Worm (Caenorhabditis elegans): ENCODE data around the gene ZK673.1.
"Not testable (repeated sequence)": the region's sequence is repeated elsewhere in the genome, so short reads cannot be mapped to it uniquely, and the experiment has no call there.

ZK673.1 gene

DNA sequence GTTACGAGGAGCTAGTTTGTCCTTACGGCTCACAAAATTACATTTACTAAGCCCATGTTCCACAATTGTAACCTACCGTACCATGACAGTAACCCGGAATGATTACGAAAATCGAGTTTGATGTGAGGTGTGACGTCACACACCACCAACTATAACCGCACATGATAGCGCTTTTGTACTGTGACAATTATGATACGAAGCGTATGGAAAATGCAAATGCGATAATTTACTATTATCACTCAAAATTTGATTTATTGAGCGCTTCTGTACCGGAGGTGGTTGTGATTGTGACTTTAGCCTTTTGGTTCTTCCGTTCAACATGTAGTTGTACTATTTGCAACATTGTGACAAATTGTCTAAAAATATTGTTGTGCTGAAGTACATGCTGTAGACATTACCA lies 42.7 kb downstream of the ZK673.1 start:
- TF ChIP-seq ccch-3 (GFP tag; optimal IDR thresholded peaks at IDR 0.05) (no peak), C17E4.6 (GFP tag; IDR thresholded peaks at IDR 0.05) (no peak), egrh-3 (GFP tag; IDR thresholded peaks at IDR 0.05) (no peak), sea-2 (GFP tag; IDR thresholded peaks at IDR 0.05) (no peak), nhr-80 (tag; optimal IDR thresholded peaks at IDR 0.05) (peak; percentile 18)

ce11 chrII:10486738-10487137 lies 43.8 kb downstream of the ZK673.1 start, which contains the start of gene ZK666.15:
Gene ZK666.15 (plus strand): TSS chrII:10487038.
- TF ChIP-seq B0336.3 (GFP tag; IDR thresholded peaks at IDR 0.05) (no peak), him-1 (tag; optimal IDR thresholded peaks at IDR 0.05) (no peak), mxl-1 (tag; optimal IDR thresholded peaks at IDR 0.05) (no peak), F10E7.11 (tag; optimal IDR thresholded peaks at IDR 0.05) (no peak), attf-3 (GFP tag; conservative IDR thresholded peaks at IDR 0.05) (no peak), Y95B8A.8 (GFP tag; IDR thresholded peaks at IDR 0.05) (no peak), ets-4 (GFP tag; optimal IDR thresholded peaks at IDR 0.05) (no peak), tlf-1 (GFP tag; optimal IDR thresholded peaks at IDR 0.05) (no peak), sdz-38 (tag; optimal IDR thresholded peaks at IDR 0.05) (no peak), hlh-12 (tag; optimal IDR thresholded peaks at IDR 0.05) (no peak), ztf-25 (GFP tag; IDR thresholded peaks at IDR 0.05) (no peak), lsl-1 (GFP tag; optimal IDR thresholded peaks at IDR 0.05) (no peak)

ce11 chrII:10490329-10490728 lies 47.4 kb downstream of the ZK673.1 start, which contains the start of gene clec-61:
Gene clec-61 (minus strand): TSS chrII:10490537.
- no peak for TF ChIP-seq rpc-1 (optimal IDR thresholded peaks at IDR 0.05)
- no peak for TF ChIP-seq rpc-1 (tag; optimal IDR thresholded peaks at IDR 0.05)
- TF ChIP-seq ama-1 (optimal IDR thresholded peaks at IDR 0.05): no peak
- TF ChIP-seq ama-1 (GFP tag; optimal IDR thresholded peaks at IDR 0.05): no peak
- no peak for TF ChIP-seq hmg-1.2 (GFP tag; IDR thresholded peaks at IDR 0.05)
- TF ChIP-seq lag-1 (GFP tag; IDR thresholded peaks at IDR 0.05): no peak
- no peak for TF ChIP-seq mes-4 (tag; optimal IDR thresholded peaks at IDR 0.05)
- TF ChIP-seq chd-7 (tag; optimal IDR thresholded peaks at IDR 0.05): no peak
- TF ChIP-seq rcor-1 (GFP tag; IDR thresholded peaks at IDR 0.05): no peak
- TF ChIP-seq T07F8.4 (tag; optimal IDR thresholded peaks at IDR 0.05): no peak
- TF ChIP-seq tbx-9 (tag; optimal IDR thresholded peaks at IDR 0.05; ENCODE audit: borderline replicate concordance): no peak
- no peak for TF ChIP-seq lin-26 (GFP tag; IDR thresholded peaks at IDR 0.05)
- no peak for TF ChIP-seq ceh-100 (GFP tag; IDR thresholded peaks at IDR 0.05)
- no peak for TF ChIP-seq C06A6.2 (GFP tag; conservative IDR thresholded peaks at IDR 0.05)
- no peak for TF ChIP-seq ztf-28 (GFP tag; IDR thresholded peaks at IDR 0.05)
- TF ChIP-seq ceh-91 (GFP tag; IDR thresholded peaks at IDR 0.05): no peak
- TF ChIP-seq F37B4.10 (GFP tag; IDR thresholded peaks at IDR 0.05): no peak
- TF ChIP-seq him-1 (tag; optimal IDR thresholded peaks at IDR 0.05): no peak
- no peak for TF ChIP-seq cebp-1 (GFP tag; IDR thresholded peaks at IDR 0.05)
- no peak for TF ChIP-seq cebp-1 (tag; optimal IDR thresholded peaks at IDR 0.05)

DNA sequence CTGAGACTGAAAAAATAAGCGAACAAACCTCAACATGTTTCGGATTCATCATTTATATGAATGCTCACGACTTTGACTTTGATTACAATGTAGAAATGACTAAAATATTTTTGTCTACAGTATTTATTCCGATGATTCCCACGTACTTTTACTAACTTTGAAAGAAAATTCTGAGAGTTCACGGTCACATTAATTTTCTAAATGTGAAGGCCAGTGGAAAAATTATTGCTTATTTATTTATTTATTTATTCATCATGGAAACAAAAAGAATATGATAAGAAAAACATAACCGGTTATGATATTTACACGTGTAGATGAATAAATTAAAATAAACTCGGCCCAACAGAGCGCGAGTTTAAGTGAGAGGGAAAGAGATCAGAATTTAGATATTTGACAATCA lies 50.1 kb downstream of the ZK673.1 start, which contains the start of gene ZK666.8:
ZK666.8 (minus strand) TSS at position 101 of the 400 bp plus-strand sequence.
- not testable (repeated sequence) for TF ChIP-seq sptf-2 (GFP tag; optimal IDR thresholded peaks at IDR 0.05); B0019.2 (GFP tag; conservative IDR thresholded peaks at IDR 0.05); athp-1 (tag; optimal IDR thresholded peaks at IDR 0.05)
